Worm (Caenorhabditis elegans) whole organism, L1 larva: ENCODE results near the gene C23H4.8.

Source experiments
- ama-1 ChIP-seq: fragments of 150-350 bp; optimal IDR thresholded peaks from 2 replicates; lab custom pipeline; 2014
- irx-1 ChIP-seq: sonication (generic microtip); optimal IDR thresholded peaks from 2 replicates; lab custom pipeline; 2016; ENCODE audit warnings: missing genetic modification characterization, missing compliant biosample characterization
- pag-3 ChIP-seq: sonication (generic microtip); optimal IDR thresholded peaks from 2 replicates; lab custom pipeline; 2017; ENCODE audit warnings: missing genetic modification characterization, mild to moderate bottlenecking, missing compliant biosample characterization, antibody characterized with exemption, borderline replicate concordance; ENCODE audit not compliant: insufficient read depth
- skn-1 ChIP-seq: fragments of 150-350 bp; optimal IDR thresholded peaks from 2 replicates; lab custom pipeline; 2014; ENCODE audit warnings: missing biosample characterization, missing genetic modification characterization
- unc-86 ChIP-seq: sonication (generic microtip); optimal IDR thresholded peaks from 2 replicates; lab custom pipeline; 2016; ENCODE audit warnings: missing genetic modification characterization, missing compliant biosample characterization
- vab-15 ChIP-seq: sonication (generic microtip); optimal IDR thresholded peaks from 2 replicates; lab custom pipeline; 2017; ENCODE audit warnings: missing genotype, mild to moderate bottlenecking, missing genetic modification characterization, missing compliant biosample characterization
- ztf-4 ChIP-seq: fragments of 150-350 bp; optimal IDR thresholded peaks from 2 replicates; lab custom pipeline; 2014; ENCODE audit warnings: missing biosample characterization, missing genetic modification characterization

DNA sequence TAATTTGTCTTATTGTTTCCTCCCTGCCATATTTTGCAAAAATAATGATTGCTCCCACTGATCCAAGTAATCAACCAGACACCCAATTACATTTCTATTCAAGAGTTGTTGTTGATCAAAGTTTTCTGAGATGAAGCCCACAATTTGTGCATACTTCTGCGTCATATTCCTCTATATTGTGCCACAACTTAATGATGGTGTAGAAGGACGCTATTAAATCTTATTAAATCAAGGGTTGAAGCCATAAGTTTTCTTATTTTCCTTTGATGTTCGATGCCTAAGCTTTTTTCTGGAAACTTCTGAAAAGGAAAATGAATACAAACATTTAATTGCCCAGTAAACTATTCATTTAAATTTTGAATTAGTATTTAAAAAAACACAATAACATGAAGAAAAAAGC is 48.3 kb upstream of the C23H4.8 start:
- no peak for TF ChIP-seq unc-86 (tag; lab: Kevin White, UChicago)
- no peak for TF ChIP-seq vab-15 (tag; lab: Kevin White, UChicago)
- TF ChIP-seq ama-1 (lab: Kevin White, UChicago), result no peak
- TF ChIP-seq skn-1 (tag; lab: Kevin White, UChicago), result no peak
- TF ChIP-seq pag-3 (tag; lab: Kevin White, UChicago), result no peak
- no peak for TF ChIP-seq ztf-4 (tag; lab: Kevin White, UChicago)
- no peak for TF ChIP-seq irx-1 (tag; lab: Kevin White, UChicago)
